Worm (Caenorhabditis elegans): ENCODE results near the gene Y14H12B.2.

Gene Y14H12B.2

ce11 chrII:3935098-3935497 lies 1.6 kb upstream of the Y14H12B.2 start:
- TF ChIP-seq zip-8 (tag; optimal IDR thresholded peaks at IDR 0.05) (no peak), blmp-1 (tag; optimal IDR thresholded peaks at IDR 0.05) (no peak), sem-2 (GFP tag; optimal IDR thresholded peaks at IDR 0.05) (no peak), cnd-1 (tag; optimal IDR thresholded peaks at IDR 0.05) (no peak), ceh-39 (tag; optimal IDR thresholded peaks at IDR 0.05) (no peak)

- TF ChIP-seq sptf-1 (tag; optimal IDR thresholded peaks at IDR 0.05), result no peak
- TF ChIP-seq unc-39 (tag; optimal IDR thresholded peaks at IDR 0.05), result no peak
- no peak for TF ChIP-seq blmp-1 (tag; optimal IDR thresholded peaks at IDR 0.05)
- no peak for TF ChIP-seq nhr-237 (tag; optimal IDR thresholded peaks at IDR 0.05)
- no peak for TF ChIP-seq lin-32 (GFP tag; optimal IDR thresholded peaks at IDR 0.05)
- no peak for TF ChIP-seq mls-2 (tag; optimal IDR thresholded peaks at IDR 0.05)
- no peak for TF ChIP-seq mab-5 (tag; optimal IDR thresholded peaks at IDR 0.05)
- no peak for TF ChIP-seq nhr-12 (tag; optimal IDR thresholded peaks at IDR 0.05)
- no peak for TF ChIP-seq snpc-4 (tag; optimal IDR thresholded peaks at IDR 0.05)
- no peak for TF ChIP-seq hlh-1 (tag; optimal IDR thresholded peaks at IDR 0.05)
- no peak for TF ChIP-seq nhr-28 (tag; optimal IDR thresholded peaks at IDR 0.05)
- TF ChIP-seq nhr-76 (tag; optimal IDR thresholded peaks at IDR 0.05), result no peak
- no peak for TF ChIP-seq flh-1 (GFP tag; optimal IDR thresholded peaks at IDR 0.05)
- no peak for TF ChIP-seq ces-1 (GFP tag; optimal IDR thresholded peaks at IDR 0.05)
These were observed 545 bp upstream of the Y14H12B.2 start, which contains the start of gene Y14H12B.1 for ce11 chrII:3934085-3934484. TSS of gene Y14H12B.1 (plus strand) at chrII:3934447.

ce11 chrII:3931825-3932224 lies 1.7 kb downstream of the Y14H12B.2 start:
- no peak for TF ChIP-seq unc-62 (GFP tag; optimal IDR thresholded peaks at IDR 0.05)
- no peak for TF ChIP-seq nhr-76 (tag; optimal IDR thresholded peaks at IDR 0.05)
- no peak for TF ChIP-seq unc-120 (tag; optimal IDR thresholded peaks at IDR 0.05; ENCODE audit: poor library complexity, severe bottlenecking)
- TF ChIP-seq mab-5 (tag; optimal IDR thresholded peaks at IDR 0.05), result no peak
- no peak for TF ChIP-seq ceh-39 (tag; optimal IDR thresholded peaks at IDR 0.05)
- TF ChIP-seq lsy-2 (tag; optimal IDR thresholded peaks at IDR 0.05), result no peak
- TF ChIP-seq nhr-237 (tag; optimal IDR thresholded peaks at IDR 0.05), result no peak
- TF ChIP-seq elt-3 (tag; optimal IDR thresholded peaks at IDR 0.05), result no peak
- TF ChIP-seq lin-32 (GFP tag; optimal IDR thresholded peaks at IDR 0.05), result no peak
- no peak for TF ChIP-seq ham-2 (GFP tag; optimal IDR thresholded peaks at IDR 0.05)
- no peak for TF ChIP-seq nhr-12 (tag; optimal IDR thresholded peaks at IDR 0.05)
- no peak for TF ChIP-seq ces-1 (GFP tag; optimal IDR thresholded peaks at IDR 0.05)
- TF ChIP-seq sem-2 (GFP tag; optimal IDR thresholded peaks at IDR 0.05), result no peak
- no peak for TF ChIP-seq mep-1 (tag; optimal IDR thresholded peaks at IDR 0.05)
- no peak for TF ChIP-seq blmp-1 (tag; optimal IDR thresholded peaks at IDR 0.05)
- TF ChIP-seq nhr-2 (tag; optimal IDR thresholded peaks at IDR 0.05), result no peak
- no peak for TF ChIP-seq nhr-28 (tag; optimal IDR thresholded peaks at IDR 0.05)
- no peak for TF ChIP-seq M03D4.4 (tag; optimal IDR thresholded peaks at IDR 0.05)
- TF ChIP-seq cnd-1 (tag; optimal IDR thresholded peaks at IDR 0.05), result no peak
- TF ChIP-seq bed-3 (GFP tag; optimal IDR thresholded peaks at IDR 0.05), result no peak

ce11 chrII:3931230-3931629 lies 2.3 kb downstream of the Y14H12B.2 start:
- TF ChIP-seq ztf-11 (tag; optimal IDR thresholded peaks at IDR 0.05) (no peak), ceh-43 (GFP tag; optimal IDR thresholded peaks at IDR 0.05) (no peak), flh-1 (GFP tag; optimal IDR thresholded peaks at IDR 0.05) (no peak), unc-39 (tag; optimal IDR thresholded peaks at IDR 0.05) (no peak), tbx-8 (GFP tag; optimal IDR thresholded peaks at IDR 0.05) (no peak), mab-5 (tag; optimal IDR thresholded peaks at IDR 0.05) (no peak), mep-1 (tag; optimal IDR thresholded peaks at IDR 0.05) (no peak), sem-2 (GFP tag; optimal IDR thresholded peaks at IDR 0.05) (no peak)

- TF ChIP-seq mls-2 (tag; optimal IDR thresholded peaks at IDR 0.05), result no peak
- TF ChIP-seq elt-1 (tag; optimal IDR thresholded peaks at IDR 0.05; ENCODE audit: borderline replicate concordance, insufficient read depth), result no peak
- TF ChIP-seq mab-5 (tag; optimal IDR thresholded peaks at IDR 0.05), result no peak
- no peak for TF ChIP-seq elt-3 (tag; optimal IDR thresholded peaks at IDR 0.05)
- TF ChIP-seq tbx-8 (GFP tag; optimal IDR thresholded peaks at IDR 0.05), result no peak
- no peak for TF ChIP-seq zip-8 (tag; optimal IDR thresholded peaks at IDR 0.05)
- peak; percentile 36 for TF ChIP-seq unc-62 (GFP tag; optimal IDR thresholded peaks at IDR 0.05)
- TF ChIP-seq hlh-1 (tag; optimal IDR thresholded peaks at IDR 0.05), result peak; percentile 58
- TF ChIP-seq flh-1 (GFP tag; optimal IDR thresholded peaks at IDR 0.05), result no peak
- no peak for TF ChIP-seq sptf-1 (tag; optimal IDR thresholded peaks at IDR 0.05)
- no peak for TF ChIP-seq nhr-2 (tag; optimal IDR thresholded peaks at IDR 0.05)
- no peak for TF ChIP-seq unc-39 (tag; optimal IDR thresholded peaks at IDR 0.05)
- TF ChIP-seq mep-1 (tag; optimal IDR thresholded peaks at IDR 0.05), result peak; percentile 2
- no peak for TF ChIP-seq ceh-39 (tag; optimal IDR thresholded peaks at IDR 0.05)
- TF ChIP-seq pha-4 (tag; optimal IDR thresholded peaks at IDR 0.05), result peak; percentile 70
- TF ChIP-seq sem-2 (GFP tag; optimal IDR thresholded peaks at IDR 0.05), result no peak
- no peak for TF ChIP-seq blmp-1 (tag; optimal IDR thresholded peaks at IDR 0.05)
- no peak for TF ChIP-seq ztf-11 (tag; optimal IDR thresholded peaks at IDR 0.05)
- peak; percentile 38 for TF ChIP-seq lin-13 (tag; optimal IDR thresholded peaks at IDR 0.05)
- no peak for TF ChIP-seq nhr-28 (tag; optimal IDR thresholded peaks at IDR 0.05)
These were observed 2.9 kb downstream of the Y14H12B.2 start for ce11 chrII:3930478-3931182.

Data from whole organism, mixed stage, embryonic.